Worm (Caenorhabditis elegans) whole organism, young adult: ENCODE results near the gene gldi-5.

ENCODE experiments used
- C17E4.6 ChIP-seq: fragments of 200-800 bp; sonication (Bioruptor generic); IDR thresholded peaks from 2 replicates; pipeline ENCODE4 v1.3.6; 2022; ENCODE audit warnings: missing genetic modification reagents, missing genetic modification characterization, missing compliant biosample characterization
- D2030.7 ChIP-seq: fragments of 200-800 bp; sonication (Bioruptor generic); IDR thresholded peaks from 2 replicates; pipeline ENCODE4 v1.3.6; 2022; ENCODE audit warnings: missing genetic modification reagents, missing genetic modification characterization, missing compliant biosample characterization
- F22D6.2 ChIP-seq: sonication (generic microtip); optimal IDR thresholded peaks from 2 replicates; lab custom pipeline; 2016; ENCODE audit warnings: mild to moderate bottlenecking, missing genetic modification characterization, missing compliant biosample characterization
- F23B12.7 ChIP-seq: sonication (generic microtip); optimal IDR thresholded peaks from 2 replicates; lab custom pipeline; 2017; ENCODE audit warnings: missing genetic modification characterization, mild to moderate bottlenecking, missing compliant biosample characterization, antibody characterized with exemption, moderate library complexity; ENCODE audit not compliant: insufficient read depth
- F39B2.1 ChIP-seq: fragments of 200-800 bp; sonication (Bioruptor generic); IDR thresholded peaks from 2 replicates; pipeline ENCODE4 v1.3.6; 2022; ENCODE audit warnings: missing genetic modification reagents, missing genetic modification characterization, missing compliant biosample characterization
- F52B5.7 ChIP-seq: sonication (generic microtip); optimal IDR thresholded peaks from 2 replicates; lab custom pipeline; 2016; ENCODE audit warnings: mild to moderate bottlenecking, missing genetic modification characterization, missing compliant biosample characterization
- F55B11.4 ChIP-seq: sonication (generic microtip); optimal IDR thresholded peaks from 2 replicates; lab custom pipeline; 2016; ENCODE audit warnings: missing compliant biosample characterization, missing genetic modification characterization, borderline replicate concordance; ENCODE audit not compliant: insufficient read depth
- T07F8.4 ChIP-seq: sonication (generic microtip); optimal IDR thresholded peaks from 2 replicates; lab custom pipeline; 2016; ENCODE audit warnings: mild to moderate bottlenecking, missing genetic modification characterization, moderate library complexity, missing compliant biosample characterization
- Y67H2A.10 ChIP-seq: fragments of 200-800 bp; sonication (Bioruptor generic); conservative IDR thresholded peaks from 2 replicates; pipeline ENCODE4 v1.3.6; 2022; ENCODE audit warnings: missing genetic modification reagents, missing genetic modification characterization, missing compliant biosample characterization
- Y79H2A.3 ChIP-seq: fragments of 200-800 bp; sonication (Bioruptor generic); conservative IDR thresholded peaks from 2 replicates; pipeline ENCODE4 v1.3.6; 2022; ENCODE audit warnings: missing genetic modification reagents, missing genetic modification characterization, missing compliant biosample characterization
- aptf-2 ChIP-seq: fragments of 200-800 bp; sonication (Bioruptor generic); conservative IDR thresholded peaks from 2 replicates; pipeline ENCODE4 v1.3.6; 2022; ENCODE audit warnings: missing genetic modification reagents, missing genetic modification characterization, missing compliant biosample characterization
- aptf-3 ChIP-seq: fragments of 200-800 bp; sonication (Bioruptor generic); IDR thresholded peaks from 2 replicates; pipeline ENCODE4 v1.3.6; 2022; ENCODE audit warnings: missing genetic modification characterization, missing compliant biosample characterization
- ccch-3 ChIP-seq: fragments of 200-800 bp; sonication (Bioruptor generic); optimal IDR thresholded peaks from 2 replicates; lab custom pipeline; 2018; ENCODE audit warnings: mild to moderate bottlenecking, missing genetic modification characterization, missing compliant biosample characterization
- cebp-1 ChIP-seq, 2 experiments: fragments of 200-800 bp in 1 of 2; sonication (Bioruptor generic) in 1 of 2; sonication (generic microtip) in 1 of 2; IDR thresholded peaks in 1 of 2; optimal IDR thresholded peaks in 1 of 2; 2 replicates each; pipeline versions ENCODE4 v1.3.6 to Lab custom; 2017 to 2022; ENCODE audit warnings: missing compliant biosample characterization in 2 of 2, missing genetic modification characterization in 2 of 2, mild to moderate bottlenecking in 1 of 2, missing genetic modification reagents in 1 of 2, moderate library complexity in 1 of 2
- ceh-27 ChIP-seq: fragments of 200-800 bp; sonication (Bioruptor generic); optimal IDR thresholded peaks from 2 replicates; lab custom pipeline; 2018; ENCODE audit warnings: mild to moderate bottlenecking, missing genetic modification characterization, moderate library complexity, missing compliant biosample characterization
- chd-7 ChIP-seq: sonication (generic microtip); optimal IDR thresholded peaks from 2 replicates; lab custom pipeline; 2016; ENCODE audit warnings: mild to moderate bottlenecking, missing genetic modification characterization, moderate library complexity, missing compliant biosample characterization
- dpl-1 ChIP-seq: fragments of 150-350 bp; optimal IDR thresholded peaks from 2 replicates; lab custom pipeline; 2014; ENCODE audit warnings: missing biosample characterization, missing genetic modification reagents, missing genetic modification characterization
- ekl-4 ChIP-seq: fragments of 200-800 bp; sonication (Bioruptor generic); IDR thresholded peaks from 2 replicates; pipeline ENCODE4 v1.3.6; 2022; ENCODE audit warnings: missing genetic modification reagents, missing genetic modification characterization, missing compliant biosample characterization
- gei-17 ChIP-seq: fragments of 200-800 bp; sonication (Bioruptor generic); optimal IDR thresholded peaks from 2 replicates; lab custom pipeline; 2018; ENCODE audit warnings: mild to moderate bottlenecking, missing genetic modification characterization, missing compliant biosample characterization
- him-1 ChIP-seq: sonication (generic microtip); optimal IDR thresholded peaks from 2 replicates; lab custom pipeline; 2016; ENCODE audit warnings: missing genotype, missing genetic modification reagents, missing genetic modification characterization, missing compliant biosample characterization
- hmg-1.2 ChIP-seq: fragments of 200-800 bp; sonication (Bioruptor generic); IDR thresholded peaks from 2 replicates; pipeline ENCODE4 v1.3.6; 2022; ENCODE audit warnings: missing genetic modification reagents, missing genetic modification characterization, missing compliant biosample characterization
- hrde-1 ChIP-seq: sonication (generic microtip); optimal IDR thresholded peaks from 2 replicates; lab custom pipeline; 2016; ENCODE audit warnings: missing genetic modification characterization, mild to moderate bottlenecking, missing compliant biosample characterization, moderate library complexity, missing genotype, missing genetic modification reagents, borderline replicate concordance
- lag-1 ChIP-seq: fragments of 200-800 bp; sonication (Bioruptor generic); IDR thresholded peaks from 2 replicates; pipeline ENCODE4 v1.3.6; 2022; ENCODE audit warnings: missing genetic modification reagents, missing genetic modification characterization, missing compliant biosample characterization
- let-526 ChIP-seq: fragments of 200-800 bp; sonication (Bioruptor generic); IDR thresholded peaks from 2 replicates; pipeline ENCODE4 v1.3.6; 2022; ENCODE audit warnings: missing genetic modification reagents, missing genetic modification characterization, missing compliant biosample characterization
- lin-35 ChIP-seq, 3 experiments: fragments of 150-350 bp in 2 of 3; sonication (generic microtip) in 1 of 3; optimal IDR thresholded peaks; 2 replicates each; lab custom pipeline; 2014 to 2018; ENCODE audit warnings: missing biosample characterization in 3 of 3, missing genetic modification characterization in 3 of 3, missing genetic modification reagents in 3 of 3
- lin-40 ChIP-seq: sonication (generic microtip); optimal IDR thresholded peaks from 2 replicates; lab custom pipeline; 2016; ENCODE audit warnings: missing genetic modification characterization, mild to moderate bottlenecking, missing compliant biosample characterization, missing genotype, missing genetic modification reagents
- madf-10 ChIP-seq: sonication (generic microtip); optimal IDR thresholded peaks from 2 replicates; lab custom pipeline; 2016; ENCODE audit warnings: mild to moderate bottlenecking, missing genetic modification characterization, missing compliant biosample characterization
- madf-8 ChIP-seq: fragments of 200-800 bp; sonication (Bioruptor generic); conservative IDR thresholded peaks from 2 replicates; pipeline ENCODE4 v1.3.6; 2022; ENCODE audit warnings: missing genetic modification reagents, missing genetic modification characterization, missing compliant biosample characterization
- mcd-1 ChIP-seq: fragments of 200-800 bp; sonication (Bioruptor generic); IDR thresholded peaks from 2 replicates; pipeline ENCODE4 v1.3.6; 2022; ENCODE audit warnings: missing genetic modification reagents, missing genetic modification characterization, missing compliant biosample characterization
- nhr-27 ChIP-seq: fragments of 200-800 bp; sonication (Bioruptor generic); optimal IDR thresholded peaks from 2 replicates; lab custom pipeline; 2018; ENCODE audit warnings: mild to moderate bottlenecking, missing genetic modification characterization, moderate library complexity, missing compliant biosample characterization
- pbrm-1 ChIP-seq: fragments of 200-800 bp; sonication (Bioruptor generic); IDR thresholded peaks from 2 replicates; pipeline ENCODE4 v1.3.6; 2022; ENCODE audit warnings: missing genetic modification reagents, missing genetic modification characterization, missing compliant biosample characterization
- repo-1 ChIP-seq: sonication (generic microtip); optimal IDR thresholded peaks from 2 replicates; lab custom pipeline; 2017; ENCODE audit warnings: mild to moderate bottlenecking, missing genetic modification characterization, missing compliant biosample characterization
- rpc-1 ChIP-seq, 2 experiments: fragments of 150-350 bp in 1 of 2; sonication (generic microtip) in 1 of 2; optimal IDR thresholded peaks; 2 replicates each; lab custom pipeline; 2014 to 2018; ENCODE audit warnings: missing biosample characterization in 1 of 2, missing genetic modification characterization in 1 of 2, missing genetic modification reagents in 1 of 2, missing genotype in 1 of 2
- tbx-9 ChIP-seq: sonication (generic microtip); optimal IDR thresholded peaks from 2 replicates; lab custom pipeline; 2016; ENCODE audit warnings: borderline replicate concordance, missing genetic modification characterization, inconsistent platforms, missing compliant biosample characterization
- tlf-1 ChIP-seq: fragments of 200-800 bp; sonication (Bioruptor generic); optimal IDR thresholded peaks from 2 replicates; lab custom pipeline; 2018; ENCODE audit warnings: mild to moderate bottlenecking, missing genetic modification characterization, missing compliant biosample characterization
- unc-130 ChIP-seq: sonication (generic microtip); optimal IDR thresholded peaks from 2 replicates; lab custom pipeline; 2016; ENCODE audit warnings: missing genetic modification reagents, missing genetic modification characterization, missing compliant biosample characterization

Gene gldi-5

ce11 chrIII:3774550-3774949 is 48.2 kb upstream of the gldi-5 start:
- TF ChIP-seq tlf-1 (GFP tag; lab: Kevin White, UChicago) (no peak), F22D6.2 (no peak), him-1 (tag; lab: Kevin White, UChicago) (no peak), ccch-3 (GFP tag; lab: Kevin White, UChicago) (no peak), ceh-27 (no peak), cebp-1 (GFP tag; IDR thresholded peaks at IDR 0.05; lab: Robert Waterston, UW) (no peak), cebp-1 (tag; optimal IDR thresholded peaks at IDR 0.05; lab: Kevin White, UChicago) (no peak), lag-1 (GFP tag; lab: Robert Waterston, UW) (no peak), mcd-1 (no peak), D2030.7 (GFP tag; lab: Robert Waterston, UW) (no peak), rpc-1 (optimal IDR thresholded peaks at IDR 0.05; lab: Kevin White, UChicago) (no peak), rpc-1 (tag; optimal IDR thresholded peaks at IDR 0.05; lab: Kevin White, UChicago) (no peak), gei-17 (GFP tag; lab: Kevin White, UChicago) (no peak), Y79H2A.3 (no peak), madf-8 (GFP tag; lab: Robert Waterston, UW) (no peak), dpl-1 (GFP tag; lab: Kevin White, UChicago) (no peak), C17E4.6 (no peak), F23B12.7 (tag; lab: Kevin White, UChicago) (no peak), F39B2.1 (no peak), F55B11.4 (tag; lab: Kevin White, UChicago) (no peak), hrde-1 (tag; lab: Kevin White, UChicago) (no peak)
- TF ChIP-seq, all 124 proteins: peak for 0

- TF ChIP-seq madf-10 (no peak), nhr-27 (no peak), lin-35 (GFP tag; optimal IDR thresholded peaks at IDR 0.05; lab: Kevin White, UChicago) (no peak), F52B5.7 (tag; lab: Kevin White, UChicago) (no peak), let-526 (no peak), aptf-3 (GFP tag; lab: Robert Waterston, UW) (no peak), cebp-1 (GFP tag; IDR thresholded peaks at IDR 0.05; lab: Robert Waterston, UW) (no peak), cebp-1 (tag; optimal IDR thresholded peaks at IDR 0.05; lab: Kevin White, UChicago) (peak; percentile 36), aptf-2 (GFP tag; lab: Robert Waterston, UW) (no peak), ekl-4 (GFP tag; lab: Robert Waterston, UW) (no peak), repo-1 (tag; lab: Kevin White, UChicago) (no peak), Y67H2A.10 (GFP tag; lab: Robert Waterston, UW) (no peak), D2030.7 (GFP tag; lab: Robert Waterston, UW) (no peak), chd-7 (tag; lab: Kevin White, UChicago) (no peak), hmg-1.2 (GFP tag; lab: Robert Waterston, UW) (peak; percentile 29; the same call in 1 of the 2 replicates), unc-130 (GFP tag; lab: Kevin White, UChicago) (no peak), lin-40 (tag; lab: Kevin White, UChicago) (peak; percentile 15), tbx-9 (tag; lab: Kevin White, UChicago) (no peak), F55B11.4 (tag; lab: Kevin White, UChicago) (no peak), T07F8.4 (tag; lab: Kevin White, UChicago) (no peak), pbrm-1 (GFP tag; lab: Robert Waterston, UW) (0 out of 2 replicates have a peak, but pooled peaks have one; percentile 13)
Measured at ce11 chrIII:3773173-3773572, 46.9 kb upstream of the gldi-5 start, which contains the start of gene lec-4. Gene lec-4 (minus strand): TSS chrIII:3773326.
